Worm (Caenorhabditis elegans) whole organism, L3 larva: ENCODE results near the gene F55A11.4.
A peak's percentile ranks its signal among the peaks of the same experiment; 100 is the strongest.

Experiments
- ama-1 ChIP-seq: fragments of 150-350 bp; optimal IDR thresholded peaks from 2 replicates; lab custom pipeline; 2018
- ceh-82 ChIP-seq: fragments of 150-350 bp; optimal IDR thresholded peaks from 2 replicates; lab custom pipeline; 2014; ENCODE audit warnings: missing biosample characterization, missing genetic modification characterization
- elt-1 ChIP-seq: fragments of 150-350 bp; optimal IDR thresholded peaks from 2 replicates; lab custom pipeline; 2014; ENCODE audit warnings: missing biosample characterization, missing genetic modification characterization
- fos-1 ChIP-seq: fragments of 150-350 bp; optimal IDR thresholded peaks from 2 replicates; lab custom pipeline; 2014; ENCODE audit warnings: missing biosample characterization, missing genetic modification characterization
- jun-1 ChIP-seq: fragments of 150-350 bp; optimal IDR thresholded peaks from 2 replicates; lab custom pipeline; 2014; ENCODE audit warnings: missing biosample characterization, missing genetic modification reagents, missing genetic modification characterization
- nhr-12 ChIP-seq: fragments of 150-350 bp; optimal IDR thresholded peaks from 2 replicates; lab custom pipeline; 2014; ENCODE audit warnings: missing biosample characterization, missing genetic modification characterization
- nhr-23 ChIP-seq: fragments of 150-350 bp; optimal IDR thresholded peaks from 2 replicates; lab custom pipeline; 2014; ENCODE audit warnings: missing biosample characterization, missing genetic modification reagents, missing genetic modification characterization
- nhr-237 ChIP-seq: fragments of 150-350 bp; optimal IDR thresholded peaks from 2 replicates; lab custom pipeline; 2014; ENCODE audit warnings: missing biosample characterization, missing genetic modification characterization
- nhr-28 ChIP-seq: fragments of 150-350 bp; optimal IDR thresholded peaks from 2 replicates; lab custom pipeline; 2014; ENCODE audit warnings: missing biosample characterization, missing genetic modification characterization
- pha-4 ChIP-seq: fragments of 150-350 bp; optimal IDR thresholded peaks from 2 replicates; lab custom pipeline; 2014; ENCODE audit warnings: missing biosample characterization, missing genetic modification reagents, missing genetic modification characterization
- skn-1 ChIP-seq: fragments of 150-350 bp; optimal IDR thresholded peaks from 2 replicates; lab custom pipeline; 2014; ENCODE audit warnings: missing biosample characterization, missing genetic modification characterization
- unc-39 ChIP-seq: sonication (generic microtip); optimal IDR thresholded peaks from 4 replicates; lab custom pipeline; 2017; ENCODE audit warnings: missing biosample characterization, missing genetic modification characterization
- ztf-4 ChIP-seq: fragments of 150-350 bp; optimal IDR thresholded peaks from 2 replicates; lab custom pipeline; 2014; ENCODE audit warnings: missing biosample characterization, missing genetic modification characterization

DNA sequence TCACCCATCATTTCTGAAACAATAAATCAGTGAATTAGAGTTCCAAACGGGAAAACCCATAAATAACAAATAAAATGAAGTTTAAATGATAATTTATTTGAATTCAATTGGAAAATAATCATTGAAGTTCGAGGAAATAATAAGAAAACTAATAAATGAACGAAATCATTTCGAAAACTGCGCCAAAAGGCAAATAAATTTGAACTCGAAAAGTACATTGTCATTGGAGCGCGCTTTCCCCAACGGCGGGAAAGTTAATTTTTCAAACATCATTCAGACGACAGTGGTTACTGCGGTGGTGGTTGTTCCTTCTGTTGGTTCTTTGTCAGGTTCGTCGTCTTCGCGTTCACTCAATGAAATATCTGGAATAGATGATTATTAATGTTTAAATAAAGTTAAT is 36.8 kb upstream of the F55A11.4 start, which contains the start of gene npp-22:
- TF ChIP-seq pha-4 (tag; lab: Kevin White, UChicago) (no peak), jun-1 (no peak), nhr-12 (no peak), nhr-28 (tag; lab: Kevin White, UChicago) (no peak), elt-1 (tag; lab: Kevin White, UChicago) (no peak), fos-1 (no peak), ama-1 (lab: Kevin White, UChicago) (no peak), nhr-23 (tag; lab: Kevin White, UChicago) (peak; percentile 73), ztf-4 (tag; lab: Kevin White, UChicago) (no peak), unc-39 (no peak), ceh-82 (tag; lab: Kevin White, UChicago) (no peak), nhr-237 (tag; lab: Kevin White, UChicago) (no peak), skn-1 (tag; lab: Kevin White, UChicago) (no peak)
